Fruit fly (Drosophila melanogaster): ENCODE measurements around the gene CG4025.
A peak's percentile ranks its signal among the peaks of the same experiment; 100 is the strongest.

The CG4025 gene

dm6 chrX:2069787-2070707, 6.7 kb upstream of the CG4025 start:
- TF ChIP-seq CG16779 (tag; optimal IDR thresholded peaks at IDR 0.05) (peak; percentile 20), CG10631 (GFP tag; optimal IDR thresholded peaks at IDR 0.05) (no peak)

- TF ChIP-seq Hr39 (GFP tag; optimal IDR thresholded peaks at IDR 0.05) (peak; percentile 43), CG32006 (GFP tag; optimal IDR thresholded peaks at IDR 0.05) (peak; percentile 74), net (GFP tag; optimal IDR thresholded peaks at IDR 0.05) (peak; percentile 42), Eip75B (GFP tag; optimal IDR thresholded peaks at IDR 0.05) (peak; percentile 47), topi (GFP tag; optimal IDR thresholded peaks at IDR 0.05) (peak; percentile 34), CG6808 (GFP tag; optimal IDR thresholded peaks at IDR 0.05) (peak; percentile 45), Hr4 (GFP tag; optimal IDR thresholded peaks at IDR 0.05) (no peak), Lpt (GFP tag; optimal IDR thresholded peaks at IDR 0.05) (peak; percentile 43), Sox102F (GFP tag; optimal IDR thresholded peaks at IDR 0.05) (no peak), fd59A (GFP tag; optimal IDR thresholded peaks at IDR 0.05) (no peak), salr (GFP tag; optimal IDR thresholded peaks at IDR 0.05) (no peak), OdsH (GFP tag; optimal IDR thresholded peaks at IDR 0.05) (no peak), CG3919 (GFP tag; optimal IDR thresholded peaks at IDR 0.05) (peak; percentile 63), Smox (GFP tag; optimal IDR thresholded peaks at IDR 0.05) (no peak), eg (GFP tag; IDR thresholded peaks at IDR 0.05) (peak; percentile 82), Eip93F (GFP tag; optimal IDR thresholded peaks at IDR 0.05) (no peak), CG34406 (GFP tag; optimal IDR thresholded peaks at IDR 0.05) (no peak), CG9139 (GFP tag; optimal IDR thresholded peaks at IDR 0.05) (peak; percentile 20), Blimp-1 (GFP tag; optimal IDR thresholded peaks at IDR 0.05) (no peak), CG3032 (tag; optimal IDR thresholded peaks at IDR 0.05) (peak; percentile 35), CG16779 (tag; optimal IDR thresholded peaks at IDR 0.05) (no peak), Ets96B (tag; optimal IDR thresholded peaks at IDR 0.05) (peak; percentile 22), achi (GFP tag; optimal IDR thresholded peaks at IDR 0.05) (peak; percentile 35), CG11902 (GFP tag; optimal IDR thresholded peaks at IDR 0.05) (no peak), CG1621 (tag; optimal IDR thresholded peaks at IDR 0.05) (no peak), Sox14 (GFP tag; optimal IDR thresholded peaks at IDR 0.05) (peak; percentile 45), CG7368 (GFP tag; optimal IDR thresholded peaks at IDR 0.05) (peak; percentile 50), CG6163 (GFP tag; IDR thresholded peaks at IDR 0.05) (peak; percentile 58; the same call in 1 of the 3 replicates), dac (GFP tag; optimal IDR thresholded peaks at IDR 0.05) (peak; percentile 30), vri (GFP tag; optimal IDR thresholded peaks at IDR 0.05) (no peak), CG8319 (GFP tag; optimal IDR thresholded peaks at IDR 0.05) (peak; percentile 5), CG6276 (GFP tag; optimal IDR thresholded peaks at IDR 0.05) (peak; percentile 68), acj6 (GFP tag; optimal IDR thresholded peaks at IDR 0.05) (peak; percentile 36), CG6854 (GFP tag; optimal IDR thresholded peaks at IDR 0.05) (no peak), lz (GFP tag; optimal IDR thresholded peaks at IDR 0.05) (peak; percentile 2), CG6792 (GFP tag; optimal IDR thresholded peaks at IDR 0.05) (no peak), Met (GFP tag; optimal IDR thresholded peaks at IDR 0.05) (no peak), CG10631 (GFP tag; optimal IDR thresholded peaks at IDR 0.05) (peak; percentile 43), Ets21C (GFP tag; optimal IDR thresholded peaks at IDR 0.05) (peak; percentile 1), ss (GFP tag; optimal IDR thresholded peaks at IDR 0.05) (peak in 1 of 2 experiments; percentile 46), CG4318 (GFP tag; optimal IDR thresholded peaks at IDR 0.05) (no peak), CG11294 (GFP tag; IDR thresholded peaks at IDR 0.05) (no peak), svp (GFP tag) (peak; percentile 82), CG31627 (GFP tag; optimal IDR thresholded peaks at IDR 0.05) (peak; percentile 23), CG8632 (GFP tag; optimal IDR thresholded peaks at IDR 0.05) (no peak), CG11762 (GFP tag; optimal IDR thresholded peaks at IDR 0.05; ENCODE audit: insufficient read depth) (peak; percentile 14), fd85E (GFP tag; optimal IDR thresholded peaks at IDR 0.05) (no peak), spab (GFP tag; optimal IDR thresholded peaks at IDR 0.05) (no peak)
Measured at dm6 chrX:2070708-2071063, 6.1 kb upstream of the CG4025 start.
